Fruit fly (Drosophila melanogaster): ENCODE results near the gene Sr-CIV.

Gene Sr-CIV

dm6 chr2L:3478034-3478880 is 45.6 kb downstream of the Sr-CIV start, which contains the start of gene Thor (continued):
- TF ChIP-seq CG17186 (GFP tag; optimal IDR thresholded peaks at IDR 0.05), result no peak
- peak; percentile 73; the same call in 1 of the 2 replicates for TF ChIP-seq tna (GFP tag; IDR thresholded peaks at IDR 0.05; ENCODE audit: partially characterized antibody)
- peak; percentile 72 for TF ChIP-seq Bteb2 (GFP tag; optimal IDR thresholded peaks at IDR 0.05)
- peak; percentile 38; the same call in 1 of the 3 replicates for TF ChIP-seq B-H1 (GFP tag; IDR thresholded peaks at IDR 0.05)
- TF ChIP-seq CG10267 (tag; optimal IDR thresholded peaks at IDR 0.05), result peak; percentile 28
- TF ChIP-seq D19A (tag; optimal IDR thresholded peaks at IDR 0.05), result peak; percentile 45
- peak; percentile 75 for TF ChIP-seq Hey (tag; optimal IDR thresholded peaks at IDR 0.05)
- TF ChIP-seq CG7839 (tag; optimal IDR thresholded peaks at IDR 0.05), result peak; percentile 61
- peak; percentile 16 for TF ChIP-seq Chrac-16 (GFP tag; optimal IDR thresholded peaks at IDR 0.05)
- peak; percentile 72 for TF ChIP-seq sd (tag; optimal IDR thresholded peaks at IDR 0.05)
- TF ChIP-seq CG10366 (GFP tag; IDR thresholded peaks at IDR 0.05), result no peak
- peak; percentile 29 for TF ChIP-seq pfk (GFP tag; optimal IDR thresholded peaks at IDR 0.05)
- TF ChIP-seq CG9932 (GFP tag; IDR thresholded peaks at IDR 0.05), result peak; percentile 71
- TF ChIP-seq CG18262 (tag; optimal IDR thresholded peaks at IDR 0.05), result peak; percentile 44
- peak; percentile 73 for TF ChIP-seq CG12071 (GFP tag; optimal IDR thresholded peaks at IDR 0.05)
- peak; percentile 41 for TF ChIP-seq gcm (GFP tag; optimal IDR thresholded peaks at IDR 0.05)
- TF ChIP-seq gfzf (GFP tag; optimal IDR thresholded peaks at IDR 0.05), result no peak
- TF ChIP-seq CG7357 (GFP tag; IDR thresholded peaks at IDR 0.05), result no peak
- peak; percentile 87 for TF ChIP-seq CrebB (tag; optimal IDR thresholded peaks at IDR 0.05)
- TF ChIP-seq CG10431 (GFP tag; optimal IDR thresholded peaks at IDR 0.05), result peak; percentile 84
- TF ChIP-seq maf-S (GFP tag; optimal IDR thresholded peaks at IDR 0.05), result peak; percentile 44
- 0 out of 2 replicates have a peak, but pooled peaks have one; percentile 4 for TF ChIP-seq dimm (GFP tag; IDR thresholded peaks at IDR 0.05)
- peak; percentile 59 for TF ChIP-seq vfl (GFP tag; optimal IDR thresholded peaks at IDR 0.05)
- TF ChIP-seq YL-1 (GFP tag; optimal IDR thresholded peaks at IDR 0.05), result peak; percentile 76
- TF ChIP-seq Rfx (GFP tag; IDR thresholded peaks at IDR 0.05), result peak; percentile 74; the same call in 1 of the 2 replicates
- peak; percentile 61 for TF ChIP-seq CG2678 (tag; optimal IDR thresholded peaks at IDR 0.05)
- TF ChIP-seq ase (GFP tag; IDR thresholded peaks at IDR 0.05), result peak; percentile 67; the same call in 2 of the 3 replicates
- TF ChIP-seq Ets65A (GFP tag), result peak; percentile 41
- TF ChIP-seq Asciz (GFP tag; optimal IDR thresholded peaks at IDR 0.05), result peak; percentile 66
- TF ChIP-seq TFAM (GFP tag; optimal IDR thresholded peaks at IDR 0.05), result no peak
- peak; percentile 80 for TF ChIP-seq CG11398 (GFP tag; optimal IDR thresholded peaks at IDR 0.05)
- no peak for TF ChIP-seq Hmx (GFP tag; optimal IDR thresholded peaks at IDR 0.05)
- TF ChIP-seq CG6254 (GFP tag; optimal IDR thresholded peaks at IDR 0.05), result peak; percentile 66
- TF ChIP-seq CG8944 (GFP tag; optimal IDR thresholded peaks at IDR 0.05), result peak; percentile 26
- peak in 1 of 2 experiments; percentile 25 for TF ChIP-seq insv (GFP tag; optimal IDR thresholded peaks at IDR 0.05)
- TF ChIP-seq CG10274 (GFP tag; optimal IDR thresholded peaks at IDR 0.05), result peak; percentile 21
- TF ChIP-seq fu2 (GFP tag; optimal IDR thresholded peaks at IDR 0.05), result peak; percentile 29
- peak; percentile 57; the same call in 1 of the 2 replicates for TF ChIP-seq amos (GFP tag; IDR thresholded peaks at IDR 0.05; ENCODE audit: partially characterized antibody)
- TF ChIP-seq psq (GFP tag; optimal IDR thresholded peaks at IDR 0.05), result peak; percentile 41
- peak; percentile 52 for TF ChIP-seq CG18764 (GFP tag; optimal IDR thresholded peaks at IDR 0.05)
- TF ChIP-seq sob (GFP tag; IDR thresholded peaks at IDR 0.05), result peak; percentile 76
- no peak for TF ChIP-seq CG18476 (GFP tag; optimal IDR thresholded peaks at IDR 0.05)
- no peak for TF ChIP-seq GATAe (GFP tag; conservative IDR thresholded peaks at IDR 0.05)
- no peak for TF ChIP-seq nerfin-2 (GFP tag; IDR thresholded peaks at IDR 0.05; ENCODE audit: partially characterized antibody)
- peak; percentile 25 for TF ChIP-seq Dek (tag; optimal IDR thresholded peaks at IDR 0.05)
- TF ChIP-seq CG32767 (GFP tag; IDR thresholded peaks at IDR 0.05), result peak; percentile 66
- TF ChIP-seq CG6654 (GFP tag; optimal IDR thresholded peaks at IDR 0.05), result no peak
- TF ChIP-seq Xrp1 (GFP tag; IDR thresholded peaks at IDR 0.05), result peak; percentile 57

Measured in whole organism, embryonic.